Worm (Caenorhabditis elegans): ENCODE results near the gene npp-16.

- TF ChIP-seq ceh-36 (tag; optimal IDR thresholded peaks at IDR 0.05) (no peak), hnd-1 (tag; optimal IDR thresholded peaks at IDR 0.05) (no peak), ets-7 (tag; optimal IDR thresholded peaks at IDR 0.05) (no peak), tbx-37 (GFP tag; conservative IDR thresholded peaks at IDR 0.05) (no peak), scrt-1 (GFP tag; IDR thresholded peaks at IDR 0.05) (no peak)
Observed at ce11 chrIII:11895504-11895903, 20.2 kb upstream of the npp-16 start.
